Worm (Caenorhabditis elegans): ENCODE data around the gene F08B12.4.

F08B12.4 gene

ce11 chrX:11387723-11388330, 19.7 kb downstream of the F08B12.4 start:
- TF ChIP-seq rcor-1 (GFP tag; IDR thresholded peaks at IDR 0.05) (no peak), lsl-1 (GFP tag; optimal IDR thresholded peaks at IDR 0.05) (no peak), tbx-9 (tag; optimal IDR thresholded peaks at IDR 0.05; ENCODE audit: borderline replicate concordance) (no peak), madf-10 (tag; optimal IDR thresholded peaks at IDR 0.05) (no peak), D2030.7 (GFP tag; IDR thresholded peaks at IDR 0.05) (no peak), hmg-1.2 (GFP tag; IDR thresholded peaks at IDR 0.05) (no peak), repo-1 (tag; optimal IDR thresholded peaks at IDR 0.05) (no peak), madf-6 (GFP tag; IDR thresholded peaks at IDR 0.05) (no peak), die-1 (tag; optimal IDR thresholded peaks at IDR 0.05) (no peak), snpc-3.4 (tag; optimal IDR thresholded peaks at IDR 0.05) (no peak)

DNA sequence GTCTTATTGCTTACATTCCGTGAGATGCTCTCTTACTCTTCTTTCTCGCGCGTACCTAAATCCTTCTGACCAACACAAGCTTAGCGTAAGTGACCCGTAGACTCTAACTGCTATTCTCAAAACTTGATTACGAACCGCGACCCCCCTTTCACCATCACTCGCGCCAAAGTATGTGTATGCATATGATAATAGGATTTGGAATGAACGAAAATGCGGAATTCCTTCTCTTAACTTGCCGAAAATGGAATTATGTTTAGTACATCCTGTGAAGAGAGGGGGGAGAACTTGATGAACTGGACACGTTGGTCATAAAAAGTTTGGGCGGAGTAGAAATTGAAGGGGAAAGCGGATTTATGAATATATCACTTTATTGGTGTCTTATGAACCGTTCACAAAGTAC, 20.6 kb downstream of the F08B12.4 start:
- TF ChIP-seq rpc-1 (optimal IDR thresholded peaks at IDR 0.05) (no peak), rpc-1 (tag; optimal IDR thresholded peaks at IDR 0.05) (no peak), D2030.7 (GFP tag; IDR thresholded peaks at IDR 0.05) (no peak), ceh-27 (GFP tag; optimal IDR thresholded peaks at IDR 0.05) (peak; percentile 26)

DNA sequence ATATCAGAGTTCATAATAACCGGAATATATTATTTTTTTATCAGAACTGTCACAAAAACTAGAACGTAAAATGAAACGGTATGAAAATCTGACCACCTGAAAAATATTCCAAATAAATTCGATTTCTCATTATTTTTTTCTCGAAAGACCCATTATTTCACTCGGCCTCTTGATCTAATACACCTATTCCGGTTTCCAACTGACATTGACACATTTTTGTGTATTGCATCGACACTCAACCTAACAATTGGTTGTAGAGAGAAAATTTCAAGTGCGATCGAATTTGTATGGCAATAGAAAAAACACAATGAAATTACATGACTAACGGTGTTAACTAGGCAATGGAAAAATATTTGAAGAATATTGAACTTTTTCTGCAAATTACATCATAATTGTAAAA, 21.6 kb downstream of the F08B12.4 start:
- TF ChIP-seq ets-4 (GFP tag; optimal IDR thresholded peaks at IDR 0.05) (no peak), mcd-1 (GFP tag; IDR thresholded peaks at IDR 0.05) (no peak), somi-1 (GFP tag; optimal IDR thresholded peaks at IDR 0.05) (no peak), pha-4 (tag; optimal IDR thresholded peaks at IDR 0.05) (no peak)

DNA sequence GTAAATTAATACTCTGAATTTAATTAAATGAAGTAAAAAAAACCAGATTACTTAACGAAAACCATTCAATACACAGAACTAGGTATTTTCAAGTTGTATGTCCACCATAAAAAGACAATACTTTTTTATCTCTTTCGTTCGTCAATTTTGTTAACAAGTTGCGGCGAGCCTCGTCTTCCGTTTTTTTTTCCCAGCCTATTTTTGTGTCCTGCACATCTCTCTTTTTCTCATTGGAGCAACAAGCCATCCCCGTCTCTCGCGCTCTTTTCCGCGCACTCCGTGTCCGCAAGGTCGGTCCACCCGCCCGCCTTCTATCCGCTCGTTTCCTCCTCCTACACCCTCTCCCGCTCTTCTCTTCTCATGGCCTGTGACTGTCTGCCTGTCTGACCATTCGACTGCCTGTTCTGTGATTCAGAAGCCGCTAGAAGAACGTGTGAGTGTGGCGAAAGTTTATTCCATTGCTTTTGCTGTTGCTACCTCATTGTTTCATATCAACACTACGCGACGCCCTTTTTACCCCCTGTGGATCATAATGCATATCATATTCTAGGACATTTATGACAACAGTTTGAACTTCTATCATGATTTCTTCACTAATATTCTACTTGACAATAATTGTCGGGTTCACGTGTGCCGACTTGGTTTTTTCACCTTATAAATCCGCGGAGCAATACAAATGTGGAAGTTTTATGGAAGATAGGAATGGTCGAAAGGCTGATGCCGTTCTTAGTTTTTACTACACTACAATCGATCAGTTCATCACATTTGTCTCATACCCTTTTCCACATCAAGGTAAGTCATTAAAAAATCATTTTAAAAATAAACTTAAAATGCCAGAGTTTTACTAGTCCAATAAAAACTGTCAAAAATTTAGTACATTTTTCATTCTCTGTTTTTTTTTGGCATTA, 22.7 kb downstream of the F08B12.4 start, which contains the start of the genes F08B12.11 and prmn-1:
F08B12.11 (plus strand) TSS at position 521 of the 908 bp plus-strand sequence.
prmn-1 (plus strand) TSS at position 551 of the 908 bp plus-strand sequence.
- TF ChIP-seq attf-6 (GFP tag; IDR thresholded peaks at IDR 0.05): no peak
- TF ChIP-seq egrh-3 (GFP tag; IDR thresholded peaks at IDR 0.05): 0 out of 2 replicates have a peak, but pooled peaks have one; percentile 44
- TF ChIP-seq rpc-1 (optimal IDR thresholded peaks at IDR 0.05): no peak
- no peak for TF ChIP-seq rpc-1 (tag; optimal IDR thresholded peaks at IDR 0.05)
- TF ChIP-seq snpc-4 (GFP tag; optimal IDR thresholded peaks at IDR 0.05): no peak
- TF ChIP-seq snpc-4 (tag; optimal IDR thresholded peaks at IDR 0.05): no peak

DNA sequence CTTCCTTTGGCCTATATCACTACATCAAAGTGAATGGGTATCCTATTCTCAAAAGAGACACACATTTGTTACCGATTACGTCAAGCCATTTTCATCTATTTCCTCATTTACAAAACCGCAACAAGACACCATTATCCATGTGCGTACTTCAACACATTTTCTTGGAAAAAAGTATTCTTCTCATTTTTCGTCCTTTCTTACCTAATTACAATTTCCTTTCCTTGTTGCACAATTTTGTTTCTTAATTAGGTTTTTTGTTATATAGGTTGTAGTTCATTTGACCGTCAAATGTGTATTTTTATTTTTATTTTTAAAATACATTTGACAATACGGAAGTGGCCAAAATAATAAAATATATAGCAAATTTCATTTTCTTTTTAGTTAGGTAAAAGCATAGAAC, 24.2 kb downstream of the F08B12.4 start:
- TF ChIP-seq hmg-1.2 (GFP tag; IDR thresholded peaks at IDR 0.05) (no peak), somi-1 (GFP tag; optimal IDR thresholded peaks at IDR 0.05) (no peak), unc-62 (GFP tag; optimal IDR thresholded peaks at IDR 0.05) (no peak), ztf-22 (GFP tag; optimal IDR thresholded peaks at IDR 0.05) (no peak), mes-4 (tag; optimal IDR thresholded peaks at IDR 0.05) (no peak), egrh-3 (GFP tag; IDR thresholded peaks at IDR 0.05) (no peak), mxl-1 (tag; optimal IDR thresholded peaks at IDR 0.05) (no peak), efl-1 (GFP tag; optimal IDR thresholded peaks at IDR 0.05) (no peak), ceh-27 (GFP tag; optimal IDR thresholded peaks at IDR 0.05) (no peak), snpc-1.1 (tag; optimal IDR thresholded peaks at IDR 0.05; ENCODE audit: insufficient read depth) (no peak), Y79H2A.3 (GFP tag; conservative IDR thresholded peaks at IDR 0.05) (no peak), Y56A3A.18 (GFP tag; IDR thresholded peaks at IDR 0.05) (no peak), pbrm-1 (GFP tag; IDR thresholded peaks at IDR 0.05) (no peak), ZK185.1 (tag; optimal IDR thresholded peaks at IDR 0.05; ENCODE audit: poor library complexity, severe bottlenecking) (no peak)

Measured in whole organism, young adult.